Worm (Caenorhabditis elegans) whole organism, L2 larva: ENCODE measurements around the gene cyp-35B3.

Experiments
- C34F6.9 ChIP-seq: fragments of 150-350 bp; optimal IDR thresholded peaks from 2 replicates; lab custom pipeline; 2014; ENCODE audit warnings: missing biosample characterization, missing genetic modification characterization
- R02D3.7 ChIP-seq: fragments of 150-350 bp; optimal IDR thresholded peaks from 2 replicates; lab custom pipeline; 2014; ENCODE audit warnings: missing biosample characterization, missing genetic modification characterization
- Y55F3AM.14 ChIP-seq: fragments of 200-800 bp; sonication (Bioruptor generic); optimal IDR thresholded peaks from 2 replicates; lab custom pipeline; 2018; ENCODE audit warnings: mild to moderate bottlenecking, missing genetic modification characterization, missing compliant biosample characterization
- ZK546.5 ChIP-seq: sonication (generic microtip); optimal IDR thresholded peaks from 2 replicates; lab custom pipeline; 2017; ENCODE audit warnings: missing biosample characterization, missing genetic modification characterization
- alr-1 ChIP-seq: fragments of 150-350 bp; optimal IDR thresholded peaks from 2 replicates; lab custom pipeline; 2014; ENCODE audit warnings: missing biosample characterization, missing genetic modification characterization
- blmp-1 ChIP-seq: sonication (generic microtip); optimal IDR thresholded peaks from 2 replicates; lab custom pipeline; 2017; ENCODE audit warnings: missing genetic modification characterization, mild to moderate bottlenecking, missing compliant biosample characterization, antibody characterized with exemption, moderate library complexity; ENCODE audit not compliant: insufficient read depth
- ceh-16 ChIP-seq: fragments of 150-350 bp; optimal IDR thresholded peaks from 2 replicates; lab custom pipeline; 2014; ENCODE audit warnings: missing biosample characterization, missing genetic modification characterization
- ceh-82 ChIP-seq: fragments of 150-350 bp; optimal IDR thresholded peaks from 2 replicates; lab custom pipeline; 2014; ENCODE audit warnings: missing biosample characterization, missing genetic modification characterization
- dmd-4 ChIP-seq: sonication (generic microtip); optimal IDR thresholded peaks from 2 replicates; lab custom pipeline; 2017; ENCODE audit warnings: missing biosample characterization, missing genetic modification characterization
- egl-27 ChIP-seq: sonication (generic microtip); optimal IDR thresholded peaks from 3 replicates; lab custom pipeline; 2017; ENCODE audit warnings: missing biosample characterization, missing genetic modification reagents, missing genetic modification characterization
- elt-3 ChIP-seq: sonication (generic microtip); optimal IDR thresholded peaks from 2 replicates; lab custom pipeline; 2017; ENCODE audit warnings: missing biosample characterization, missing genetic modification characterization
- fos-1 ChIP-seq: fragments of 150-350 bp; optimal IDR thresholded peaks from 2 replicates; lab custom pipeline; 2014; ENCODE audit warnings: missing biosample characterization, missing genetic modification characterization
- gmeb-1 ChIP-seq: fragments of 150-350 bp; optimal IDR thresholded peaks from 2 replicates; lab custom pipeline; 2014; ENCODE audit warnings: missing biosample characterization, missing genetic modification characterization
- lin-11 ChIP-seq: fragments of 150-350 bp; sonication (generic microtip); optimal IDR thresholded peaks from 2 replicates; lab custom pipeline; 2014; ENCODE audit warnings: missing biosample characterization, missing genetic modification characterization, inconsistent platforms, mixed read lengths
- lin-13 ChIP-seq: fragments of 150-350 bp; optimal IDR thresholded peaks from 2 replicates; lab custom pipeline; 2014; ENCODE audit warnings: missing biosample characterization, missing genetic modification reagents, missing genetic modification characterization
- lin-39 ChIP-seq: fragments of 150-350 bp; optimal IDR thresholded peaks from 2 replicates; lab custom pipeline; 2014; ENCODE audit warnings: missing biosample characterization, missing genetic modification reagents, missing genetic modification characterization
- lsy-2 ChIP-seq, 2 experiments: fragments of 150-350 bp in 1 of 2; sonication (generic microtip) in 1 of 2; optimal IDR thresholded peaks; 2 replicates each; lab custom pipeline; 2014 to 2017; ENCODE audit warnings: missing biosample characterization in 2 of 2, missing genetic modification characterization in 2 of 2
- mab-5 ChIP-seq: fragments of 150-350 bp; optimal IDR thresholded peaks from 2 replicates; lab custom pipeline; 2014; ENCODE audit warnings: missing biosample characterization, missing genetic modification characterization
- mbf-1 ChIP-seq: sonication (generic microtip); optimal IDR thresholded peaks from 2 replicates; lab custom pipeline; 2017; ENCODE audit warnings: missing biosample characterization, missing genetic modification characterization
- mdl-1 ChIP-seq, 2 experiments: fragments of 150-350 bp in 1 of 2; sonication (generic microtip) in 1 of 2; optimal IDR thresholded peaks; 2 replicates each; lab custom pipeline; 2017; ENCODE audit warnings: missing biosample characterization in 2 of 2, missing genetic modification characterization in 2 of 2
- nhr-11 ChIP-seq: fragments of 150-350 bp; optimal IDR thresholded peaks from 2 replicates; lab custom pipeline; 2014; ENCODE audit warnings: missing biosample characterization, missing genetic modification characterization
- nhr-12 ChIP-seq: fragments of 150-350 bp; optimal IDR thresholded peaks from 2 replicates; lab custom pipeline; 2014; ENCODE audit warnings: missing biosample characterization, missing genetic modification characterization
- nhr-129 ChIP-seq: fragments of 150-350 bp; optimal IDR thresholded peaks from 2 replicates; lab custom pipeline; 2014; ENCODE audit warnings: missing biosample characterization, missing genetic modification characterization
- nhr-21 ChIP-seq: fragments of 150-350 bp; optimal IDR thresholded peaks from 2 replicates; lab custom pipeline; 2014; ENCODE audit warnings: missing biosample characterization, missing genetic modification characterization
- nhr-23 ChIP-seq: fragments of 150-350 bp; optimal IDR thresholded peaks from 2 replicates; lab custom pipeline; 2014; ENCODE audit warnings: missing biosample characterization, missing genetic modification reagents, missing genetic modification characterization
- nhr-237 ChIP-seq: fragments of 150-350 bp; optimal IDR thresholded peaks from 2 replicates; lab custom pipeline; 2014; ENCODE audit warnings: missing biosample characterization, missing genetic modification characterization
- nhr-25 ChIP-seq: fragments of 150-350 bp; sonication (generic microtip); optimal IDR thresholded peaks from 3 replicates; lab custom pipeline; 2014; ENCODE audit warnings: missing biosample characterization, missing genetic modification characterization
- nhr-6 ChIP-seq: fragments of 150-350 bp; optimal IDR thresholded peaks from 2 replicates; lab custom pipeline; 2014; ENCODE audit warnings: missing biosample characterization, missing genetic modification characterization
- peb-1 ChIP-seq: fragments of 150-350 bp; optimal IDR thresholded peaks from 2 replicates; lab custom pipeline; 2014; ENCODE audit warnings: missing biosample characterization, missing genetic modification characterization
- sem-4 ChIP-seq: fragments of 150-350 bp; optimal IDR thresholded peaks from 2 replicates; lab custom pipeline; 2014; ENCODE audit warnings: missing biosample characterization, missing genetic modification reagents, missing genetic modification characterization
- sma-9 ChIP-seq, 2 experiments: fragments of 150-350 bp in 1 of 2; sonication (generic microtip) in 1 of 2; optimal IDR thresholded peaks; 2 replicates each; lab custom pipeline; 2014 to 2016; ENCODE audit warnings: missing genetic modification characterization in 2 of 2, mild to moderate bottlenecking in 1 of 2, missing biosample characterization in 1 of 2, missing compliant biosample characterization in 1 of 2, missing genetic modification reagents in 1 of 2, moderate library complexity in 1 of 2
- unc-39 ChIP-seq: fragments of 150-350 bp; optimal IDR thresholded peaks from 2 replicates; lab custom pipeline; 2014; ENCODE audit warnings: missing biosample characterization, missing genetic modification characterization
- unc-62 ChIP-seq: fragments of 150-350 bp; optimal IDR thresholded peaks from 2 replicates; lab custom pipeline; 2014; ENCODE audit warnings: missing biosample characterization, missing genetic modification reagents, missing genetic modification characterization
- zag-1 ChIP-seq: fragments of 150-350 bp; optimal IDR thresholded peaks from 2 replicates; lab custom pipeline; 2014; ENCODE audit warnings: missing biosample characterization, missing genetic modification characterization
- ztf-1 ChIP-seq: fragments of 200-800 bp; sonication (Bioruptor generic); conservative IDR thresholded peaks from 2 replicates; pipeline ENCODE4 v1.3.6; 2022; ENCODE audit warnings: missing genetic modification characterization, missing compliant biosample characterization
- ztf-11 ChIP-seq: sonication (generic microtip); optimal IDR thresholded peaks from 2 replicates; lab custom pipeline; 2017; ENCODE audit warnings: missing biosample characterization, missing genetic modification characterization

The cyp-35B3 gene

DNA sequence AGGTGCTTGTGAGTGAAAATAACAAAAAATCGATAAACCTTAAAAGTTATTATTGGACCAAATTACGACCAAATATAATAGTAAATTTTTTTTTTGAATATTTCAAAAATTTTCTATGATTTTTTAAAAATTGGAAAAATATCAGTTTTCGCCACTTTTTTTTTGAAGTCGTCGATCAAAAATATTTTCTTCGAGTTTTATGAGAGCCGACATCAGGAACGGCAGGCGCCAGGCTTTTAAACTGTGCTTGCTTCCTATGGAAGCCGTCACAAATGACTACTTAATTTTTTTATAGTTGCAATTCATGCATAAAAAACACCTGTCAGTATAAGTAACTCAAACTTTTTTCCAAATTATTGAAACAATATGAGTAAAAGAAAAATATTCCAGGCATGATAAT is 41.7 kb upstream of the cyp-35B3 start:
- no peak for TF ChIP-seq lin-39 (tag; lab: Kevin White, UChicago)
- TF ChIP-seq fos-1, result no peak
- TF ChIP-seq nhr-23 (tag; lab: Kevin White, UChicago), result no peak
- TF ChIP-seq peb-1 (tag; lab: Kevin White, UChicago), result no peak
- no peak for TF ChIP-seq egl-27 (tag; lab: Kevin White, UChicago)
- no peak for TF ChIP-seq R02D3.7
- TF ChIP-seq zag-1, result no peak
- no peak for TF ChIP-seq elt-3 (tag; lab: Kevin White, UChicago)
- TF ChIP-seq lin-13 (GFP tag; lab: Kevin White, UChicago), result no peak
- no peak for TF ChIP-seq alr-1 (tag; lab: Kevin White, UChicago)
- no peak for TF ChIP-seq dmd-4
- no peak for TF ChIP-seq mbf-1
- TF ChIP-seq C34F6.9 (tag; lab: Kevin White, UChicago), result no peak
- TF ChIP-seq nhr-25 (tag; lab: Kevin White, UChicago), result no peak
- TF ChIP-seq nhr-21, result no peak
- no peak for TF ChIP-seq unc-62 (GFP tag; lab: Kevin White, UChicago)
- no peak for TF ChIP-seq nhr-6 (tag; lab: Kevin White, UChicago)
- no peak for TF ChIP-seq mdl-1 (tag; optimal IDR thresholded peaks at IDR 0.05; lab: Kevin White, UChicago)
- no peak for TF ChIP-seq ceh-16 (tag; lab: Kevin White, UChicago)

DNA sequence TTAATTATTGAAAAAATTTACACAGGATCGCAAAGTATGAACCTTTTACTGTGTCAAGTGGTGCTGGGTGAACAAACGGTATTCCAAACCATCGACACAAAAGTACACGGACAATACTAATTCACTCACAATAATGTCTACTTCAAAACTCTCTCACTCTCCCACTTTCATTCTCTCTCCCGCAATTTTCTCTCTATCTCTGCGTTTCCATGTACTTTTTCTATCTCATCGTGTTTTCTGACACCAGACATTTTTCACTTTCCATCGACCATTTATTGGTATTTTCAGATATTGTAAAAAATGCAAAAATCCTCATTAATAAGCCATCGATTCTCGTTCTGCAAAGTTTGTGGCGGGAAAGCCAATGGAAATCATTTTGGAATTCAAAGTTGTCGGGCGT is 39.3 kb upstream of the cyp-35B3 start, which contains the start of gene nhr-156:
nhr-156 (plus strand) TSS at position 266 of the 400 bp plus-strand sequence.
- TF ChIP-seq blmp-1, result peak; percentile 9
- no peak for TF ChIP-seq mdl-1 (tag; optimal IDR thresholded peaks at IDR 0.05; lab: Kevin White, UChicago)
- peak; percentile 2 for TF ChIP-seq gmeb-1 (tag; lab: Kevin White, UChicago)
- TF ChIP-seq nhr-129 (tag; lab: Kevin White, UChicago), result peak; percentile 6
- TF ChIP-seq lsy-2 (tag; optimal IDR thresholded peaks at IDR 0.05; lab: Kevin White, UChicago), result no peak
- TF ChIP-seq sma-9 (GFP tag; optimal IDR thresholded peaks at IDR 0.05; lab: Kevin White, UChicago), result no peak
- no peak for TF ChIP-seq sma-9 (tag; optimal IDR thresholded peaks at IDR 0.05; lab: Kevin White, UChicago)
- TF ChIP-seq nhr-12 (tag; lab: Kevin White, UChicago), result no peak

- no peak for TF ChIP-seq sem-4 (tag; lab: Kevin White, UChicago)
- TF ChIP-seq lin-39 (tag; lab: Kevin White, UChicago), result no peak
- TF ChIP-seq nhr-11, result no peak
- no peak for TF ChIP-seq lin-11 (tag; lab: Kevin White, UChicago)
- TF ChIP-seq egl-27 (tag; lab: Kevin White, UChicago), result no peak
- TF ChIP-seq nhr-23 (tag; lab: Kevin White, UChicago), result no peak
- no peak for TF ChIP-seq nhr-237 (tag; lab: Kevin White, UChicago)
- no peak for TF ChIP-seq nhr-25 (tag; lab: Kevin White, UChicago)
- no peak for TF ChIP-seq mab-5 (tag; lab: Kevin White, UChicago)
- TF ChIP-seq, all 48 proteins: peak for 0
These were observed 32.7 kb upstream of the cyp-35B3 start, which contains the start of gene srx-68 for ce11 chrV:3912472-3912871. TSS of gene srx-68 (plus strand) at chrV:3912772.

DNA sequence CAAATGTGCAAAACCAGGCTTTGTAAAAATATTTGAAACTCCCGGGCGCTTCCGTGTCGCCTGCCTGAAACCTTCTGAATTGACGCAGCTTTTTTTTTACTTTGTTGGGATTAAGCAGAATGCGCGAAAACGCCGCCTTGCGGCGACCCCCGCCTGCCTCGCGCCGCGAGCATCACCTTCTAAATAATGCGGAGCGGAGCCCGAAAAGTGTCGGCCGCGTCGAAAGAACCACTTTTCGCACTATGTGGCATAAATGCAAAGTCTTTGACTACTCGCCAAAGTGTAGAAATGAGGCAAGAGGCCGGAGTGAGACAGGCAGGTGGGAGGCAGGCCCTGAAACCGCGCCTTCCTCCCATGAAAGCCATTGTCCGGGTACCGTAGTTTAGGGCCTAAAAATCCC is 32.0 kb upstream of the cyp-35B3 start:
- no peak for TF ChIP-seq nhr-25 (tag; lab: Kevin White, UChicago)
- TF ChIP-seq, all 48 proteins: peak for 0

ce11 chrV:3916480-3916879 is 28.7 kb upstream of the cyp-35B3 start, which contains the start of gene srx-67:
TSS of gene srx-67 (plus strand) at chrV:3916780.
- no peak for TF ChIP-seq nhr-21
- no peak for TF ChIP-seq ceh-82 (tag; lab: Kevin White, UChicago)

ce11 chrV:3919289-3919688 is 25.9 kb upstream of the cyp-35B3 start, which contains the start of gene srx-66:
TSS of gene srx-66 (plus strand) at chrV:3919589.
- TF ChIP-seq lin-11 (tag; lab: Kevin White, UChicago), result no peak
- no peak for TF ChIP-seq lsy-2 (tag; optimal IDR thresholded peaks at IDR 0.05; lab: Kevin White, UChicago)
- no peak for TF ChIP-seq nhr-11
- no peak for TF ChIP-seq unc-39
- TF ChIP-seq sma-9 (GFP tag; optimal IDR thresholded peaks at IDR 0.05; lab: Kevin White, UChicago), result no peak
- no peak for TF ChIP-seq sma-9 (tag; optimal IDR thresholded peaks at IDR 0.05; lab: Kevin White, UChicago)
- no peak for TF ChIP-seq lin-13 (GFP tag; lab: Kevin White, UChicago)
- no peak for TF ChIP-seq ZK546.5 (tag; lab: Kevin White, UChicago)
- TF ChIP-seq ceh-82 (tag; lab: Kevin White, UChicago), result no peak
- TF ChIP-seq Y55F3AM.14 (GFP tag; lab: Kevin White, UChicago), result no peak
- TF ChIP-seq mbf-1, result no peak
- TF ChIP-seq peb-1 (tag; lab: Kevin White, UChicago), result no peak
- no peak for TF ChIP-seq nhr-23 (tag; lab: Kevin White, UChicago)
- TF ChIP-seq gmeb-1 (tag; lab: Kevin White, UChicago), result no peak
- no peak for TF ChIP-seq ztf-11 (tag; lab: Kevin White, UChicago)
- no peak for TF ChIP-seq blmp-1
- TF ChIP-seq ztf-1 (GFP tag; lab: Robert Waterston, UW), result no peak
- TF ChIP-seq, all 48 proteins: peak for 0
